Worm (Caenorhabditis elegans): Measurements from ENCODE around the gene metl-5.

metl-5 gene

DNA sequence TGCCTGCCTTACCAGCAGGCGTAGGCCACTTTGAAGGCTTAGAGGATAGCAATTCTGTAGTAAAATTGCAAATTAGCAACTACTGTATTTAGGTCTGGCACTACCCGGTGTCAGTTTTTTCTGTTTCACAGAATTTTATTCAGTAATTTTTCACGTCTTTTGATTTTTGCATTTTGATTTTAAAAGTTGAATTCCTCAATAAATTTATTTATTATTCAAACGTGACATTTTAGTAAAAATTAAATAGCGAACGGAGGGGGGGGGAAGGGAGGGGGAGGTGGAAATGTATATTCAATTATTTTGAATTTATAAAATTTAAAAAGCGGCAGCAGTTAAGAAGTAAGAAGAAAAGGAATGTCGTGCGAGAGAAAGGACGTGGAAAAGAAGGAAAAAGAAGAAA is 14.4 kb downstream of the metl-5 start, which contains the start of gene F26A1.4:
Gene F26A1.4 (plus strand): TSS at position 301 of the 400 bp plus-strand sequence.
- TF ChIP-seq nhr-23 (tag; optimal IDR thresholded peaks at IDR 0.05) = no peak
- TF ChIP-seq ztf-11 (tag; optimal IDR thresholded peaks at IDR 0.05) = no peak
- TF ChIP-seq lin-39 (tag; optimal IDR thresholded peaks at IDR 0.05) = no peak
- no peak for TF ChIP-seq unc-62 (GFP tag; optimal IDR thresholded peaks at IDR 0.05)
- TF ChIP-seq zag-1 (tag; optimal IDR thresholded peaks at IDR 0.05) = no peak
- TF ChIP-seq nhr-11 (tag; optimal IDR thresholded peaks at IDR 0.05) = no peak
- TF ChIP-seq ztf-1 (GFP tag; conservative IDR thresholded peaks at IDR 0.05) = no peak
- no peak for TF ChIP-seq ceh-16 (tag; optimal IDR thresholded peaks at IDR 0.05)
- no peak for TF ChIP-seq R02D3.7 (tag; optimal IDR thresholded peaks at IDR 0.05)
- TF ChIP-seq nhr-6 (tag; optimal IDR thresholded peaks at IDR 0.05) = no peak
- TF ChIP-seq aly-2 (tag; optimal IDR thresholded peaks at IDR 0.05) = no peak
- no peak for TF ChIP-seq sma-9 (GFP tag; optimal IDR thresholded peaks at IDR 0.05)
- no peak for TF ChIP-seq sma-9 (tag; optimal IDR thresholded peaks at IDR 0.05)
- no peak for TF ChIP-seq ztf-4 (tag; optimal IDR thresholded peaks at IDR 0.05)
- TF ChIP-seq nhr-25 (tag; optimal IDR thresholded peaks at IDR 0.05) = no peak
- no peak for TF ChIP-seq lin-11 (tag; optimal IDR thresholded peaks at IDR 0.05)
- TF ChIP-seq nhr-129 (tag; optimal IDR thresholded peaks at IDR 0.05) = no peak
- TF ChIP-seq egl-27 (tag; optimal IDR thresholded peaks at IDR 0.05) = no peak
- TF ChIP-seq nhr-77 (tag; optimal IDR thresholded peaks at IDR 0.05) = no peak
- no peak for TF ChIP-seq mdl-1 (tag; optimal IDR thresholded peaks at IDR 0.05)
- TF ChIP-seq unc-39 (tag; optimal IDR thresholded peaks at IDR 0.05) = no peak

DNA sequence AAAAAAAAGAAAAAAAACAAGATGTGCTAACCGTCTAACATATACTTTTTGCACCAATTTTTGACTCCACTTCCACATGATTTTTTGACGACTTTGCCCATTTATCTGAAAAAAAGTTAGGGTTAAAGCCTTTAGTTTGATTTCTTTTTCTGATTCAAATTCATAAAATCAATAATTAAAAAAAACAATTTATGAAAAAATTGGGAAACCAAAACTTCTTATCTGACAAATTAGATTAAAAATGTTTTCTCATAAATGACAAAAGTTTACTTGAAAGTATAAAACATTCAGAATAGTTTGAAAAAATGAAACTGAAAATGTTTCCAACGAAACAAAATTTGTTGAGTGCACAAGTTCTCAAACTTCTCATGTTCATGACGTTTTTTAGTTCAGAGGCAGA is 17.0 kb downstream of the metl-5 start, which contains the start of gene F26A1.7:
Gene F26A1.7 (minus strand): TSS at position 101 of the 400 bp plus-strand sequence.
- TF ChIP-seq sma-3 (GFP tag; optimal IDR thresholded peaks at IDR 0.05) (no peak), ztf-4 (tag; optimal IDR thresholded peaks at IDR 0.05) (no peak), nhr-25 (tag; optimal IDR thresholded peaks at IDR 0.05) (no peak), lin-39 (tag; optimal IDR thresholded peaks at IDR 0.05) (no peak), gmeb-1 (tag; optimal IDR thresholded peaks at IDR 0.05) (no peak), elt-3 (tag; optimal IDR thresholded peaks at IDR 0.05) (no peak), nhr-11 (tag; optimal IDR thresholded peaks at IDR 0.05) (no peak), unc-62 (GFP tag; optimal IDR thresholded peaks at IDR 0.05) (no peak), elt-1 (tag; optimal IDR thresholded peaks at IDR 0.05) (no peak), mdl-1 (tag; optimal IDR thresholded peaks at IDR 0.05) (no peak), lsy-2 (tag; optimal IDR thresholded peaks at IDR 0.05) (no peak), nhr-237 (tag; optimal IDR thresholded peaks at IDR 0.05) (no peak), peb-1 (tag; optimal IDR thresholded peaks at IDR 0.05) (no peak), ceh-82 (tag; optimal IDR thresholded peaks at IDR 0.05) (no peak), nhr-10 (tag; optimal IDR thresholded peaks at IDR 0.05) (no peak), lin-13 (GFP tag; optimal IDR thresholded peaks at IDR 0.05) (no peak), ztf-11 (tag; optimal IDR thresholded peaks at IDR 0.05) (no peak)

DNA sequence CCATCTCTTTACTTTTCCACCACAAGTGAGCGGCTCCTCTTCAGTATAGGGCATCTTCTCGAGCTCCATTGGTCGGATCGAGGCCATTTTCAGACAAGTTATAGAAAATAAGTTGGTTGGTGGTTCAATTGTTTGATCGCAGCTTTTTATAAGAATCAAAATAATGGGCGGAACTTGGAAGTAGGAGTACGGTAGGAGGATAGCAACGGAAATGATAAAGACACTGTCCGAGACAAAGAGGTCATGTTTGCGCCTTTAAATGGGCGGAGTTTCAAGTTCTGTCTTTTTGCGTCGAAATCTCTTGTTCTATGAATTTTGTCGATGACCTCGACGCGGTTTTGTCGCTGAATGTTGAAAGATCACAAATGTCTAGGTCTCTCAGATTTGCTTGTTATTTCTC is 19.3 kb downstream of the metl-5 start, which contains the start of gene F26A1.8:
Gene F26A1.8 (minus strand): TSS at position 101 of the 400 bp plus-strand sequence.
- TF ChIP-seq elt-1 (tag; optimal IDR thresholded peaks at IDR 0.05) = no peak
- TF ChIP-seq fos-1 (tag; optimal IDR thresholded peaks at IDR 0.05) = no peak
- TF ChIP-seq alr-1 (tag; optimal IDR thresholded peaks at IDR 0.05) = no peak
- no peak for TF ChIP-seq ztf-4 (tag; optimal IDR thresholded peaks at IDR 0.05)
- no peak for TF ChIP-seq ztf-1 (GFP tag; conservative IDR thresholded peaks at IDR 0.05)
- TF ChIP-seq ztf-11 (tag; optimal IDR thresholded peaks at IDR 0.05) = no peak
- TF ChIP-seq lin-11 (tag; optimal IDR thresholded peaks at IDR 0.05) = no peak
- TF ChIP-seq egl-27 (tag; optimal IDR thresholded peaks at IDR 0.05) = no peak
- TF ChIP-seq unc-39 (tag; optimal IDR thresholded peaks at IDR 0.05) = no peak
- TF ChIP-seq ZK546.5 (tag; optimal IDR thresholded peaks at IDR 0.05) = no peak
- TF ChIP-seq nhr-21 (tag; optimal IDR thresholded peaks at IDR 0.05) = no peak
- no peak for TF ChIP-seq C34F6.9 (tag; optimal IDR thresholded peaks at IDR 0.05)

DNA sequence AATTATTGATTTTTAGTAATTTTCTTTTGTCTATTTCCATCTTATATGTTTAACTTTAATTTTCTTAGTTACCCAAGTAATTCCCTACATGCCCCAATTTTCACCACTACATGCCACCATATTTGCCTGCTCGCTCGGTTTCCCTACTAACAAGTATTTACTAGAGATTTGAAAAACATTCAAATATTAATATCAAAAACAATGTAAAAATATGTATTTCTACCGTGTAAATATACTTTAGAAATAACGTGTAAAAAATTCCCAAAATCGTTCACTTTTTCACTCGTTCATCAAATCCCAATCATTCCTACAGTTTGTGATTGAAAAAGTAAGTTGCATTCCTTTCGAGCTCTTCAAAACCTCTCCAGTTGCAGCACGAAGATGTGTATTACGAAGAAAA is 23.8 kb downstream of the metl-5 start, which contains the start of gene F26A1.3:
Gene F26A1.3 (plus strand): TSS at position 301 of the 400 bp plus-strand sequence.
- TF ChIP-seq lin-11 (tag; optimal IDR thresholded peaks at IDR 0.05) = no peak
- no peak for TF ChIP-seq sem-4 (tag; optimal IDR thresholded peaks at IDR 0.05)
- no peak for TF ChIP-seq elt-1 (tag; optimal IDR thresholded peaks at IDR 0.05)
- no peak for TF ChIP-seq snpc-4 (tag; optimal IDR thresholded peaks at IDR 0.05)
- TF ChIP-seq nhr-21 (tag; optimal IDR thresholded peaks at IDR 0.05) = no peak
- no peak for TF ChIP-seq lin-39 (tag; optimal IDR thresholded peaks at IDR 0.05)
- TF ChIP-seq peb-1 (tag; optimal IDR thresholded peaks at IDR 0.05) = no peak
- TF ChIP-seq C34F6.9 (tag; optimal IDR thresholded peaks at IDR 0.05) = no peak
- TF ChIP-seq lsy-2 (tag; optimal IDR thresholded peaks at IDR 0.05) = no peak
- no peak for TF ChIP-seq ama-1 (optimal IDR thresholded peaks at IDR 0.05)
